Fruit fly (Drosophila melanogaster) Kc167 (cell line): ENCODE results near the gene CG33490.

Source experiments
- psq ChIP-seq: fragments of >200 bp; optimal IDR thresholded peaks from 2 replicates; lab custom pipeline; 2017; ENCODE audit warnings: missing external identifiers
- ttk ChIP-seq: sonication (Bioruptor generic); optimal IDR thresholded peaks from 2 replicates; lab custom pipeline; 2017; ENCODE audit warnings: missing external identifiers

dm6 chr3L:11530370-11530769, 44.1 kb downstream of the CG33490 start:
- TF ChIP-seq ttk, result no peak
- TF ChIP-seq psq (lab: Kevin White, UChicago), result no peak
